Worm (Caenorhabditis elegans) whole organism, mixed stage, embryonic: ENCODE data around the gene srg-59.

Experiments used
- ces-1 ChIP-seq: fragments of 150-350 bp; optimal IDR thresholded peaks from 2 replicates; lab custom pipeline; 2014; ENCODE audit warnings: missing biosample characterization, missing genetic modification reagents, missing genetic modification characterization
- elt-1 ChIP-seq: sonication (generic microtip); optimal IDR thresholded peaks from 2 replicates; lab custom pipeline; 2017; ENCODE audit warnings: missing genetic modification characterization, mild to moderate bottlenecking, missing compliant biosample characterization, antibody characterized with exemption, moderate library complexity, borderline replicate concordance; ENCODE audit not compliant: insufficient read depth
- lsy-2 ChIP-seq: fragments of 150-350 bp; optimal IDR thresholded peaks from 2 replicates; lab custom pipeline; 2014; ENCODE audit warnings: missing biosample characterization, missing genetic modification characterization
- mls-2 ChIP-seq: sonication (generic microtip); optimal IDR thresholded peaks from 2 replicates; lab custom pipeline; 2016; ENCODE audit warnings: mild to moderate bottlenecking, missing genetic modification characterization, moderate library complexity, missing compliant biosample characterization
- pha-4 ChIP-seq: fragments of 150-350 bp; optimal IDR thresholded peaks from 2 replicates; lab custom pipeline; 2018; ENCODE audit warnings: missing biosample characterization, missing genetic modification reagents, missing genetic modification characterization
- unc-39 ChIP-seq: fragments of 150-350 bp; optimal IDR thresholded peaks from 2 replicates; lab custom pipeline; 2014; ENCODE audit warnings: missing biosample characterization, missing genetic modification characterization

- TF ChIP-seq unc-39 (tag; lab: Kevin White, UChicago) = no peak
- no peak for TF ChIP-seq ces-1 (GFP tag; lab: Kevin White, UChicago)
- no peak for TF ChIP-seq pha-4
- no peak for TF ChIP-seq elt-1 (tag; lab: Kevin White, UChicago)
- no peak for TF ChIP-seq mls-2 (tag; lab: Kevin White, UChicago)
- TF ChIP-seq lsy-2 (tag; lab: Kevin White, UChicago) = no peak
Measured at ce11 chrV:2683497-2683896, 41.6 kb downstream of the srg-59 start.
